Fruit fly (Drosophila melanogaster) whole organism, embryonic: Measurements from ENCODE around the gene CG13386.
A peak's percentile ranks its signal among the peaks of the same experiment; 100 is the strongest.

ENCODE experiments used
- Abd-B ChIP-seq: fragments of 200-800 bp; sonication (Bioruptor generic); optimal IDR thresholded peaks from 2 replicates; lab custom pipeline; 2018; ENCODE audit warnings: missing biosample characterization, mild to moderate bottlenecking, missing genetic modification characterization, moderate library complexity
- Adf1 ChIP-seq: fragments of 200-800 bp; sonication (Bioruptor generic); IDR thresholded peaks from 2 replicates; pipeline ENCODE4 v1.3.6; 2022; ENCODE audit warnings: missing biosample characterization, missing genetic modification characterization
- Aef1 ChIP-seq: fragments of 200-800 bp; sonication (Bioruptor generic); IDR thresholded peaks from 3 replicates; pipeline ENCODE4 v1.3.6; 2022; ENCODE audit warnings: missing biosample characterization, missing genetic modification characterization
- Atf-2 ChIP-seq: fragments of 200-800 bp; sonication (Bioruptor generic); optimal IDR thresholded peaks from 2 replicates; lab custom pipeline; 2016; ENCODE audit warnings: missing biosample characterization, missing genetic modification characterization
- CG10209 ChIP-seq: fragments of 200-800 bp; sonication (Bioruptor generic); optimal IDR thresholded peaks from 3 replicates; lab custom pipeline; 2017; ENCODE audit warnings: missing biosample characterization, mild to moderate bottlenecking, missing genetic modification characterization, missing genetic modification reagents
- CG10654 ChIP-seq: fragments of 200-800 bp; sonication (Bioruptor generic); optimal IDR thresholded peaks from 2 replicates; lab custom pipeline; 2016; ENCODE audit warnings: missing biosample characterization, missing genetic modification characterization
- CG11504 ChIP-seq: fragments of 200-800 bp; sonication (Bioruptor generic); optimal IDR thresholded peaks from 3 replicates; lab custom pipeline; 2019; ENCODE audit warnings: missing biosample characterization, mild to moderate bottlenecking, missing genetic modification characterization, moderate library complexity
- CG13296 ChIP-seq: fragments of 200-800 bp; sonication (Bioruptor generic); optimal IDR thresholded peaks from 3 replicates; lab custom pipeline; 2018; ENCODE audit warnings: missing biosample characterization, mild to moderate bottlenecking, missing genetic modification characterization
- CG17361 ChIP-seq: fragments of 200-800 bp; sonication (Bioruptor generic); IDR thresholded peaks from 3 replicates; pipeline ENCODE4 v1.3.6; 2022; ENCODE audit warnings: missing biosample characterization, missing genetic modification characterization
- CG17802 ChIP-seq: fragments of 200-800 bp; sonication (Bioruptor generic); optimal IDR thresholded peaks from 2 replicates; lab custom pipeline; 2018; ENCODE audit warnings: missing biosample characterization, mild to moderate bottlenecking, missing genetic modification characterization, moderate library complexity
- CG18764 ChIP-seq: fragments of 200-800 bp; sonication (Bioruptor generic); optimal IDR thresholded peaks from 3 replicates; lab custom pipeline; 2016; ENCODE audit warnings: missing biosample characterization, missing genetic modification characterization
- CG30431 ChIP-seq: fragments of 200-800 bp; sonication (Bioruptor generic); optimal IDR thresholded peaks from 2 replicates; lab custom pipeline; 2017; ENCODE audit warnings: missing biosample characterization, missing genetic modification characterization
- CG4360 ChIP-seq: fragments of 200-800 bp; sonication (Bioruptor generic); IDR thresholded peaks from 2 replicates; pipeline ENCODE4 v1.3.6; 2022; ENCODE audit warnings: missing biosample characterization, missing genetic modification characterization
- CG6765 ChIP-seq: fragments of 200-800 bp; sonication (Bioruptor generic); optimal IDR thresholded peaks from 3 replicates; lab custom pipeline; 2017; ENCODE audit warnings: missing biosample characterization, mild to moderate bottlenecking, missing genetic modification characterization
- CHES-1-like ChIP-seq: fragments of 200-800 bp; sonication (Bioruptor generic); optimal IDR thresholded peaks from 2 replicates; lab custom pipeline; 2016; ENCODE audit warnings: missing biosample characterization, missing genetic modification characterization
- D ChIP-seq, 2 experiments: fragments of 200-800 bp in 1 of 2; fragments of >200 bp in 1 of 2; sonication (Bioruptor generic) in 1 of 2; optimal IDR thresholded peaks; 2 replicates in 1 of 2; 3 replicates in 1 of 2; lab custom pipeline; 2017; ENCODE audit warnings: mild to moderate bottlenecking in 1 of 2, missing biosample characterization in 1 of 2, missing genetic modification characterization in 1 of 2, missing genetic modification reagents in 1 of 2
- Dip2 ChIP-seq: fragments of 200-800 bp; sonication (Bioruptor generic); IDR thresholded peaks from 2 replicates; pipeline ENCODE4 v1.3.6; 2022; ENCODE audit warnings: missing biosample characterization, missing genetic modification characterization
- Ets97D ChIP-seq: fragments of 200-800 bp; sonication (Bioruptor generic); optimal IDR thresholded peaks from 3 replicates; lab custom pipeline; 2016; ENCODE audit warnings: missing biosample characterization, missing genetic modification characterization
- Gsc ChIP-seq: fragments of 200-800 bp; sonication (Bioruptor generic); IDR thresholded peaks from 2 replicates; pipeline ENCODE4 v1.3.6; 2022; ENCODE audit warnings: missing biosample characterization, missing genetic modification characterization
- Hmx ChIP-seq: fragments of 200-800 bp; sonication (Bioruptor generic); optimal IDR thresholded peaks from 2 replicates; lab custom pipeline; 2016; ENCODE audit warnings: missing biosample characterization, missing genetic modification characterization
- Lim3 ChIP-seq: fragments of 200-800 bp; sonication (Bioruptor generic); IDR thresholded peaks from 2 replicates; pipeline ENCODE4 v1.3.6; 2022; ENCODE audit warnings: missing biosample characterization, missing genetic modification characterization
- Med ChIP-seq: fragments of 200-800 bp; sonication (Bioruptor generic); peaks from one replicate; lab custom pipeline; 2016; ENCODE audit warnings: missing biosample characterization, missing genetic modification characterization, mild to moderate bottlenecking, inconsistent platforms, moderate library complexity
- Meics ChIP-seq: fragments of 200-800 bp; sonication (Bioruptor generic); optimal IDR thresholded peaks from 2 replicates; lab custom pipeline; 2017; ENCODE audit warnings: missing biosample characterization, mild to moderate bottlenecking, missing genetic modification characterization
- Nf-YB ChIP-seq: fragments of 200-800 bp; sonication (Bioruptor generic); optimal IDR thresholded peaks from 3 replicates; lab custom pipeline; 2019; ENCODE audit warnings: missing biosample characterization, mild to moderate bottlenecking, missing genetic modification characterization, moderate library complexity
- Tbp ChIP-seq: fragments of >200 bp; optimal IDR thresholded peaks from 2 replicates; lab custom pipeline; 2018; ENCODE audit warnings: missing biosample characterization, missing genetic modification characterization
- Vsx1 ChIP-seq: fragments of 200-800 bp; sonication (Bioruptor generic); optimal IDR thresholded peaks from 2 replicates; lab custom pipeline; 2017; ENCODE audit warnings: missing biosample characterization, mild to moderate bottlenecking, missing genetic modification characterization, missing genetic modification reagents
- Xrp1 ChIP-seq: fragments of 200-800 bp; sonication (Bioruptor generic); IDR thresholded peaks from 2 replicates; pipeline ENCODE4 v1.3.6; 2022; ENCODE audit warnings: missing biosample characterization, missing genetic modification characterization
- YL-1 ChIP-seq: fragments of 200-800 bp; sonication (Bioruptor generic); optimal IDR thresholded peaks from 3 replicates; lab custom pipeline; 2017; ENCODE audit warnings: missing biosample characterization, mild to moderate bottlenecking, missing genetic modification characterization
- ap ChIP-seq: fragments of 200-800 bp; sonication (Bioruptor generic); IDR thresholded peaks from 2 replicates; pipeline ENCODE4 v1.3.6; 2022; ENCODE audit warnings: missing biosample characterization, missing genetic modification characterization
- br ChIP-seq: fragments of >200 bp; optimal IDR thresholded peaks from 2 replicates; lab custom pipeline; 2017
- ci ChIP-seq: fragments of 200-800 bp; sonication (Bioruptor generic); IDR thresholded peaks from 3 replicates; pipeline ENCODE4 v1.3.6; 2022; ENCODE audit warnings: missing biosample characterization, missing genetic modification characterization
- corto ChIP-seq: fragments of 200-800 bp; sonication (Bioruptor generic); optimal IDR thresholded peaks from 2 replicates; lab custom pipeline; 2016; ENCODE audit warnings: missing biosample characterization, mild to moderate bottlenecking, missing genetic modification characterization, moderate library complexity
- dm ChIP-seq: fragments of 200-800 bp; sonication (Bioruptor generic); optimal IDR thresholded peaks from 3 replicates; lab custom pipeline; 2016; ENCODE audit warnings: missing biosample characterization, missing genetic modification characterization
- dmrt99B ChIP-seq: fragments of 200-800 bp; sonication (Bioruptor generic); optimal IDR thresholded peaks from 2 replicates; lab custom pipeline; 2018; ENCODE audit warnings: missing biosample characterization, mild to moderate bottlenecking, missing genetic modification characterization, moderate library complexity
- fru ChIP-seq: fragments of >200 bp; optimal IDR thresholded peaks from 2 replicates; lab custom pipeline; 2017
- fu2 ChIP-seq: fragments of 200-800 bp; sonication (Bioruptor generic); optimal IDR thresholded peaks from 2 replicates; lab custom pipeline; 2016; ENCODE audit warnings: missing biosample characterization, missing genetic modification characterization
- gro ChIP-seq: fragments of 200-800 bp; sonication (Bioruptor generic); optimal IDR thresholded peaks from 2 replicates; lab custom pipeline; 2016; ENCODE audit warnings: missing biosample characterization, missing genetic modification characterization
- gsb ChIP-seq: fragments of 200-800 bp; sonication (Bioruptor generic); IDR thresholded peaks from 2 replicates; pipeline ENCODE4 v1.3.6; 2022; ENCODE audit warnings: missing biosample characterization, missing genetic modification characterization
- kah ChIP-seq: fragments of 200-800 bp; sonication (Bioruptor generic); optimal IDR thresholded peaks from 2 replicates; lab custom pipeline; 2018; ENCODE audit warnings: missing biosample characterization, mild to moderate bottlenecking, missing genetic modification characterization
- lab ChIP-seq: fragments of 200-800 bp; sonication (Bioruptor generic); optimal IDR thresholded peaks from 3 replicates; lab custom pipeline; 2017; ENCODE audit warnings: missing biosample characterization, missing genetic modification characterization, mild to moderate bottlenecking, moderate library complexity, missing genetic modification reagents
- lbe ChIP-seq: fragments of 200-800 bp; sonication (Bioruptor generic); optimal IDR thresholded peaks from 2 replicates; lab custom pipeline; 2016; ENCODE audit warnings: missing biosample characterization, mild to moderate bottlenecking, missing genetic modification characterization
- lola ChIP-seq, 3 experiments: fragments of >200 bp in 2 of 3; fragments of 200-800 bp in 1 of 3; sonication (Bioruptor generic) in 1 of 3; optimal IDR thresholded peaks; 2 replicates each; lab custom pipeline; 2017 to 2019; ENCODE audit warnings: missing biosample characterization in 3 of 3, missing genetic modification characterization in 3 of 3, mild to moderate bottlenecking in 1 of 3, moderate library complexity in 1 of 3
- nmo ChIP-seq: fragments of 200-800 bp; sonication (Bioruptor generic); optimal IDR thresholded peaks from 2 replicates; lab custom pipeline; 2018; ENCODE audit warnings: missing biosample characterization, mild to moderate bottlenecking, missing genetic modification characterization, moderate library complexity
- pho ChIP-seq: fragments of 200-800 bp; sonication (Bioruptor generic); optimal IDR thresholded peaks from 2 replicates; lab custom pipeline; 2016; ENCODE audit warnings: missing biosample characterization, missing genetic modification characterization
- prd ChIP-seq, 3 experiments: fragments of >200 bp in 2 of 3; fragments of 200-800 bp in 1 of 3; sonication (Bioruptor generic) in 1 of 3; optimal IDR thresholded peaks in 2 of 3; IDR thresholded peaks in 1 of 3; 2 replicates in 2 of 3; 3 replicates in 1 of 3; pipeline versions ENCODE4 v1.3.6 to Lab custom; 2017 to 2022; ENCODE audit warnings: missing biosample characterization in 1 of 3, missing genetic modification characterization in 1 of 3
- sens ChIP-seq: fragments of 200-800 bp; sonication (Bioruptor generic); peaks from one replicate; lab custom pipeline; 2016; ENCODE audit warnings: missing biosample characterization, missing genetic modification characterization
- sisA ChIP-seq: fragments of 200-800 bp; sonication (Bioruptor generic); IDR thresholded peaks from 2 replicates; pipeline ENCODE4 v1.3.6; 2022; ENCODE audit warnings: missing biosample characterization, missing genetic modification characterization
- so ChIP-seq: fragments of 200-800 bp; sonication (Bioruptor generic); IDR thresholded peaks from 3 replicates; pipeline ENCODE4 v1.3.6; 2022; ENCODE audit warnings: missing biosample characterization, missing genetic modification characterization
- usp ChIP-seq: fragments of >200 bp; optimal IDR thresholded peaks from 2 replicates; lab custom pipeline; 2017; ENCODE audit warnings: missing biosample characterization, missing genetic modification characterization

CG13386 gene

DNA sequence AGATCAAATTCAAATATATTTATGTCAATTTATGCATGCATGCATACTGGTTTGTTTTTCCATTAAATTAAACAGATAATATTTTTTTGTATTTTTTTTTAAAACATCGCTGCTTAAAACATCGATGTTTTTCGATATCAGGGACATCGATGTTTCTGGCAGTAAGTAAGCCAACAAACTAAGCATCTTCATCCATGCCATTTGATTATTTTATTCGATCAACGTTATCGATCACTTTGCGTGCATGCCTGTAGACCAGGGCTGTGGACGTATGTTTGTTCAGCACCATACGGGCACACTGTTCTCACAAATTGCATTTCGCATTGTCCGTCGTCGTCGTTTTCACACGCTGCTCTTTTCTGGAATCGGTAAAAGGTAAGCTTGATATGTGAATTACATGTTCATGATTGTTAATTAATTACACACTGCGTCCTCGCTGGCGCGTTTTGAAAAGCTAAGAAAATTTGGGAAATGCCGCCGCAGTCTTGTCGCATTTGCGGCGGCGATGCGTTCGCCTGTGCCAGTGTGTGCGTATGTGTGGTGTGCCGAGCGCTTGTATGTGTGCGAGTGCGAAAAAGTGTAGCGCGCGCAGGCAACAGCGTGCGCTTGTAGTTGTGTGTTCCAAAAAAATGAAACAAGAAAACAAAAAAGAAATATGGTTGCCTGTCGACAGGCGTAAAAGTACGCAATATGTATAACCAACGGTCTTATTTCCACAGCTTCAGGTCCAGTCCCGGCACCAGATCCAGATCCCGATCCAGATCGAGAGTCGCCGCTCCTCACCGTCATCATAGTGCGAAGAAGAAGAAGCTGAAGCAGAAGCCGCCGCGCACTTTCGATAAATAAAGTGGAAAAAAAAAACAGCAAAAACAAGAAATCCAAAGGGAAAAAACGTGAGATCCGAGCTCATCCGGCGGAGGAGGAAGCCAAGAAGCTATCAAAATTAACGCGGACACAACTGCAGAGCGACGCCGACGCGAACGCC lies 4.8 kb downstream of the CG13386 start, which contains the start of gene emb (continued):
- TF ChIP-seq lola (GFP tag; optimal IDR thresholded peaks at IDR 0.05; lab: Kevin White, UChicago) = peak in 1 of 3 experiments; percentile 38
- TF ChIP-seq lab (GFP tag; lab: Kevin White, UChicago) = no peak
- TF ChIP-seq Xrp1 (GFP tag; lab: Robert Waterston, UW) = peak; percentile 37; the same call in 1 of the 2 replicates
- no peak for TF ChIP-seq Gsc (GFP tag; lab: Robert Waterston, UW)
- TF ChIP-seq CG18764 (GFP tag; lab: Kevin White, UChicago) = peak; percentile 29
- peak; percentile 93 for TF ChIP-seq Med (GFP tag; lab: Kevin White, UChicago)
- peak; percentile 42; the same call in 1 of the 2 replicates for TF ChIP-seq Adf1 (GFP tag; lab: Robert Waterston, UW)
- TF ChIP-seq lbe = peak; percentile 7
- TF ChIP-seq CG10209 = peak; percentile 13
- TF ChIP-seq CG11504 (tag; lab: Kevin White, UChicago) = no peak
- TF ChIP-seq Abd-B (GFP tag; lab: Kevin White, UChicago) = no peak
- peak; percentile 45 for TF ChIP-seq Meics (GFP tag; lab: Kevin White, UChicago)
- TF ChIP-seq CG13296 = no peak
- TF ChIP-seq prd (optimal IDR thresholded peaks at IDR 0.05; lab: Kevin White, UChicago) = no peak
- TF ChIP-seq prd (GFP tag; IDR thresholded peaks at IDR 0.05; lab: Robert Waterston, UW) = peak; percentile 31; the same call in 1 of the 3 replicates
- no peak for TF ChIP-seq CG4360 (GFP tag; lab: Robert Waterston, UW)
- no peak for TF ChIP-seq ap
- TF ChIP-seq gsb (GFP tag; lab: Robert Waterston, UW) = no peak
- peak; percentile 77 for TF ChIP-seq nmo (GFP tag; lab: Kevin White, UChicago)
- peak; percentile 27 for TF ChIP-seq kah (GFP tag; lab: Kevin White, UChicago)
- no peak for TF ChIP-seq Dip2 (GFP tag; lab: Robert Waterston, UW)
- 0 out of 3 replicates have a peak, but pooled peaks have one; percentile 15 for TF ChIP-seq ci
- TF ChIP-seq pho (GFP tag; lab: Kevin White, UChicago) = peak; percentile 65
- peak; percentile 88 for TF ChIP-seq sens (GFP tag; lab: Kevin White, UChicago)
- peak; percentile 85 for TF ChIP-seq YL-1 (GFP tag; lab: Kevin White, UChicago)
- peak; percentile 64 for TF ChIP-seq fu2 (GFP tag; lab: Kevin White, UChicago)
- TF ChIP-seq CG6765 (GFP tag; lab: Kevin White, UChicago) = no peak
- TF ChIP-seq corto (GFP tag; lab: Kevin White, UChicago) = no peak
- no peak for TF ChIP-seq fru (lab: Kevin White, UChicago)
- TF ChIP-seq CG10654 = peak; percentile 7
- no peak for TF ChIP-seq br (lab: Kevin White, UChicago)
- TF ChIP-seq CHES-1-like = peak; percentile 71
- TF ChIP-seq usp (GFP tag; lab: Kevin White, UChicago) = no peak
- no peak for TF ChIP-seq Nf-YB (GFP tag; lab: Kevin White, UChicago)
- no peak for TF ChIP-seq gro
- no peak for TF ChIP-seq Hmx
- peak; percentile 66; the same call in 2 of the 3 replicates for TF ChIP-seq CG17361 (GFP tag; lab: Robert Waterston, UW)
- no peak for TF ChIP-seq dmrt99B (tag; lab: Kevin White, UChicago)
- no peak for TF ChIP-seq Tbp (GFP tag; lab: Kevin White, UChicago)
- TF ChIP-seq Vsx1 (GFP tag; lab: Kevin White, UChicago) = no peak
- peak; percentile 83 for TF ChIP-seq dm
- no peak for TF ChIP-seq D (optimal IDR thresholded peaks at IDR 0.05; lab: Kevin White, UChicago)
- no peak for TF ChIP-seq D (GFP tag; optimal IDR thresholded peaks at IDR 0.05; lab: Kevin White, UChicago)
- peak; percentile 95 for TF ChIP-seq Ets97D (GFP tag; lab: Kevin White, UChicago)
- peak; percentile 18 for TF ChIP-seq Atf-2 (GFP tag; lab: Kevin White, UChicago)
- no peak for TF ChIP-seq sisA
- peak; percentile 40 for TF ChIP-seq CG17802 (tag; lab: Kevin White, UChicago)
- TF ChIP-seq so (GFP tag; lab: Robert Waterston, UW) = no peak
- no peak for TF ChIP-seq Aef1
- no peak for TF ChIP-seq CG30431 (GFP tag; lab: Kevin White, UChicago)
- TF ChIP-seq Lim3 (GFP tag; lab: Robert Waterston, UW) = no peak
